Fruit fly (Drosophila melanogaster): ENCODE results near the gene CG43093.

DNA sequence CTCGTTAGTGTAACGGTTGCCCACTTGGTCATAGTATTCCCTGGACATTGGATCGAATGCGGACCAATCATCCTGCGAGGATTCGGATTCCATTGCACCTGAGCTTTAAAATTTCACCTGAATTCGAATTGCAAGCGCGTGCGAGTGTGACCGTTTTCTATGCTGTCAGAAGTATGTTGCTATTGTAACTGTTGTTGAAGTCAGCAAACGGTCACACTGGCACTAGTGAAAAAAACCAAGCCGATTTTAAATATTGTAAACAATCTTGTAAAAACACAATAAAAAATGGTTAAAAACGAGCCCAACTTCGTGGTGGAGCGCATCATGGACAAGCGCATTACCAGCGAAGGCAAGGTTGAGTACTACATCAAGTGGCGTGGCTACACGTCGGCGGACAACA is 24.7 kb downstream of the CG43093 start, which contains the start of the genes vret and HP1c:
- no peak for TF ChIP-seq CG1620 (GFP tag; optimal IDR thresholded peaks at IDR 0.05)
- TF ChIP-seq CG7045 (GFP tag; optimal IDR thresholded peaks at IDR 0.05) = no peak

All from whole organism, adult.